Worm (Caenorhabditis elegans) whole organism, young adult: ENCODE measurements around the gene F54F12.1.

Experiments
- B0019.2 ChIP-seq: fragments of 200-800 bp; sonication (Bioruptor generic); conservative IDR thresholded peaks from 2 replicates; pipeline ENCODE4 v1.3.6; 2022; ENCODE audit warnings: missing genetic modification reagents, missing genetic modification characterization, missing compliant biosample characterization
- B0261.1 ChIP-seq: sonication (generic microtip); optimal IDR thresholded peaks from 2 replicates; lab custom pipeline; 2016; ENCODE audit warnings: mild to moderate bottlenecking, missing genetic modification characterization, moderate library complexity, missing compliant biosample characterization
- B0336.3 ChIP-seq: fragments of 200-800 bp; sonication (Bioruptor generic); IDR thresholded peaks from 2 replicates; pipeline ENCODE4 v1.3.6; 2022; ENCODE audit warnings: missing genetic modification characterization, missing compliant biosample characterization
- F23B12.7 ChIP-seq: sonication (generic microtip); optimal IDR thresholded peaks from 2 replicates; lab custom pipeline; 2017; ENCODE audit warnings: missing genetic modification characterization, mild to moderate bottlenecking, missing compliant biosample characterization, antibody characterized with exemption, moderate library complexity; ENCODE audit not compliant: insufficient read depth
- F52B5.7 ChIP-seq: sonication (generic microtip); optimal IDR thresholded peaks from 2 replicates; lab custom pipeline; 2016; ENCODE audit warnings: mild to moderate bottlenecking, missing genetic modification characterization, missing compliant biosample characterization
- F55B11.4 ChIP-seq: sonication (generic microtip); optimal IDR thresholded peaks from 2 replicates; lab custom pipeline; 2016; ENCODE audit warnings: missing compliant biosample characterization, missing genetic modification characterization, borderline replicate concordance; ENCODE audit not compliant: insufficient read depth
- Y79H2A.3 ChIP-seq: fragments of 200-800 bp; sonication (Bioruptor generic); conservative IDR thresholded peaks from 2 replicates; pipeline ENCODE4 v1.3.6; 2022; ENCODE audit warnings: missing genetic modification reagents, missing genetic modification characterization, missing compliant biosample characterization
- Y95B8A.8 ChIP-seq: fragments of 200-800 bp; sonication (Bioruptor generic); IDR thresholded peaks from 2 replicates; pipeline ENCODE4 v1.3.6; 2022; ENCODE audit warnings: missing genetic modification reagents, missing genetic modification characterization, missing compliant biosample characterization
- akir-1 ChIP-seq: fragments of 200-800 bp; sonication (Bioruptor generic); optimal IDR thresholded peaks from 2 replicates; lab custom pipeline; 2018; ENCODE audit warnings: mild to moderate bottlenecking, missing genetic modification characterization, moderate library complexity, missing compliant biosample characterization
- attf-5 ChIP-seq: fragments of 200-800 bp; sonication (Bioruptor generic); optimal IDR thresholded peaks from 2 replicates; lab custom pipeline; 2018; ENCODE audit warnings: mild to moderate bottlenecking, missing genetic modification characterization, missing compliant biosample characterization
- attf-6 ChIP-seq: fragments of 200-800 bp; sonication (Bioruptor generic); IDR thresholded peaks from 2 replicates; pipeline ENCODE4 v1.3.6; 2022; ENCODE audit warnings: missing genetic modification reagents, missing genetic modification characterization, missing compliant biosample characterization
- bed-1 ChIP-seq: fragments of 200-800 bp; sonication (Bioruptor generic); IDR thresholded peaks from 2 replicates; pipeline ENCODE4 v1.3.6; 2022; ENCODE audit warnings: missing genetic modification reagents, missing genetic modification characterization, missing compliant biosample characterization
- ccch-3 ChIP-seq: fragments of 200-800 bp; sonication (Bioruptor generic); optimal IDR thresholded peaks from 2 replicates; lab custom pipeline; 2018; ENCODE audit warnings: mild to moderate bottlenecking, missing genetic modification characterization, missing compliant biosample characterization
- cebp-1 ChIP-seq, 2 experiments: fragments of 200-800 bp in 1 of 2; sonication (Bioruptor generic) in 1 of 2; sonication (generic microtip) in 1 of 2; IDR thresholded peaks in 1 of 2; optimal IDR thresholded peaks in 1 of 2; 2 replicates each; pipeline versions ENCODE4 v1.3.6 to Lab custom; 2017 to 2022; ENCODE audit warnings: missing compliant biosample characterization in 2 of 2, missing genetic modification characterization in 2 of 2, mild to moderate bottlenecking in 1 of 2, missing genetic modification reagents in 1 of 2, moderate library complexity in 1 of 2
- cebp-2 ChIP-seq: fragments of 200-800 bp; sonication (Bioruptor generic); IDR thresholded peaks from 2 replicates; pipeline ENCODE4 v1.3.6; 2022; ENCODE audit warnings: missing genetic modification characterization, missing compliant biosample characterization
- ceh-27 ChIP-seq: fragments of 200-800 bp; sonication (Bioruptor generic); optimal IDR thresholded peaks from 2 replicates; lab custom pipeline; 2018; ENCODE audit warnings: mild to moderate bottlenecking, missing genetic modification characterization, moderate library complexity, missing compliant biosample characterization
- ceh-58 ChIP-seq: fragments of 200-800 bp; sonication (Bioruptor generic); IDR thresholded peaks from 2 replicates; pipeline ENCODE4 v1.3.6; 2022; ENCODE audit warnings: missing genetic modification characterization, missing compliant biosample characterization
- chd-7 ChIP-seq: sonication (generic microtip); optimal IDR thresholded peaks from 2 replicates; lab custom pipeline; 2016; ENCODE audit warnings: mild to moderate bottlenecking, missing genetic modification characterization, moderate library complexity, missing compliant biosample characterization
- die-1 ChIP-seq: sonication (generic microtip); optimal IDR thresholded peaks from 2 replicates; lab custom pipeline; 2016; ENCODE audit warnings: missing genotype, mild to moderate bottlenecking, missing genetic modification characterization, missing compliant biosample characterization
- dox-1 ChIP-seq: fragments of 200-800 bp; sonication (Bioruptor generic); IDR thresholded peaks from 2 replicates; pipeline ENCODE4 v1.3.6; 2022; ENCODE audit warnings: missing genetic modification reagents, missing genetic modification characterization, missing compliant biosample characterization
- dpff-1 ChIP-seq: sonication (generic microtip); optimal IDR thresholded peaks from 2 replicates; lab custom pipeline; 2017; ENCODE audit warnings: mild to moderate bottlenecking, missing genetic modification characterization, missing compliant biosample characterization
- egrh-3 ChIP-seq: fragments of 200-800 bp; sonication (Bioruptor generic); IDR thresholded peaks from 2 replicates; pipeline ENCODE4 v1.3.6; 2022; ENCODE audit warnings: missing genetic modification reagents, missing genetic modification characterization, missing compliant biosample characterization
- ets-4 ChIP-seq: fragments of 200-800 bp; sonication (Bioruptor generic); optimal IDR thresholded peaks from 2 replicates; lab custom pipeline; 2018; ENCODE audit warnings: mild to moderate bottlenecking, missing genetic modification characterization, missing compliant biosample characterization
- hlh-12 ChIP-seq: sonication (generic microtip); optimal IDR thresholded peaks from 2 replicates; lab custom pipeline; 2016; ENCODE audit warnings: missing genetic modification characterization, missing compliant biosample characterization
- hmg-1.2 ChIP-seq: fragments of 200-800 bp; sonication (Bioruptor generic); IDR thresholded peaks from 2 replicates; pipeline ENCODE4 v1.3.6; 2022; ENCODE audit warnings: missing genetic modification reagents, missing genetic modification characterization, missing compliant biosample characterization
- hmg-20 ChIP-seq: fragments of 200-800 bp; sonication (Bioruptor generic); IDR thresholded peaks from 2 replicates; pipeline ENCODE4 v1.3.6; 2022; ENCODE audit warnings: missing genetic modification reagents, missing genetic modification characterization, missing compliant biosample characterization
- let-526 ChIP-seq: fragments of 200-800 bp; sonication (Bioruptor generic); IDR thresholded peaks from 2 replicates; pipeline ENCODE4 v1.3.6; 2022; ENCODE audit warnings: missing genetic modification reagents, missing genetic modification characterization, missing compliant biosample characterization
- lin-26 ChIP-seq: fragments of 200-800 bp; sonication (Bioruptor generic); IDR thresholded peaks from 2 replicates; pipeline ENCODE4 v1.3.6; 2022; ENCODE audit warnings: missing genetic modification reagents, missing genetic modification characterization, missing compliant biosample characterization
- lin-35 ChIP-seq, 3 experiments: fragments of 150-350 bp in 2 of 3; sonication (generic microtip) in 1 of 3; optimal IDR thresholded peaks; 2 replicates each; lab custom pipeline; 2014 to 2018; ENCODE audit warnings: missing biosample characterization in 3 of 3, missing genetic modification characterization in 3 of 3, missing genetic modification reagents in 3 of 3
- madf-6 ChIP-seq: fragments of 200-800 bp; sonication (Bioruptor generic); IDR thresholded peaks from 2 replicates; pipeline ENCODE4 v1.3.6; 2022; ENCODE audit warnings: missing genetic modification reagents, missing genetic modification characterization, missing compliant biosample characterization
- nhr-179 ChIP-seq: sonication (generic microtip); optimal IDR thresholded peaks from 2 replicates; lab custom pipeline; 2016; ENCODE audit warnings: mild to moderate bottlenecking, missing genetic modification characterization, missing compliant biosample characterization
- nhr-27 ChIP-seq: fragments of 200-800 bp; sonication (Bioruptor generic); optimal IDR thresholded peaks from 2 replicates; lab custom pipeline; 2018; ENCODE audit warnings: mild to moderate bottlenecking, missing genetic modification characterization, moderate library complexity, missing compliant biosample characterization
- pbrm-1 ChIP-seq: fragments of 200-800 bp; sonication (Bioruptor generic); IDR thresholded peaks from 2 replicates; pipeline ENCODE4 v1.3.6; 2022; ENCODE audit warnings: missing genetic modification reagents, missing genetic modification characterization, missing compliant biosample characterization
- sea-2 ChIP-seq: fragments of 200-800 bp; sonication (Bioruptor generic); IDR thresholded peaks from 2 replicates; pipeline ENCODE4 v1.3.6; 2022; ENCODE audit warnings: missing genetic modification characterization, missing compliant biosample characterization
- snpc-3.4 ChIP-seq: sonication (generic microtip); optimal IDR thresholded peaks from 2 replicates; lab custom pipeline; 2017; ENCODE audit warnings: missing genetic modification characterization, mild to moderate bottlenecking, missing compliant biosample characterization, antibody characterized with exemption, moderate library complexity, missing genotype, missing genetic modification reagents
- somi-1 ChIP-seq: fragments of 200-800 bp; sonication (Bioruptor generic); optimal IDR thresholded peaks from 2 replicates; lab custom pipeline; 2018; ENCODE audit warnings: mild to moderate bottlenecking, missing genetic modification characterization, missing compliant biosample characterization
- tbp1 ChIP-seq: fragments of 200-800 bp; sonication (Bioruptor generic); optimal IDR thresholded peaks from 2 replicates; lab custom pipeline; 2018; ENCODE audit warnings: mild to moderate bottlenecking, missing genetic modification characterization, missing compliant biosample characterization
- zim-3 ChIP-seq: sonication (generic microtip); optimal IDR thresholded peaks from 2 replicates; lab custom pipeline; 2017; ENCODE audit warnings: mild to moderate bottlenecking, missing genetic modification characterization, moderate library complexity, missing compliant biosample characterization
- ztf-18 ChIP-seq: sonication (generic microtip); optimal IDR thresholded peaks from 2 replicates; lab custom pipeline; 2016; ENCODE audit warnings: missing genotype, mild to moderate bottlenecking, missing genetic modification characterization, missing compliant biosample characterization
- ztf-26 ChIP-seq: sonication (generic microtip); optimal IDR thresholded peaks from 2 replicates; lab custom pipeline; 2017; ENCODE audit warnings: missing genetic modification characterization, missing compliant biosample characterization
- ztf-3 ChIP-seq: fragments of 200-800 bp; sonication (Bioruptor generic); optimal IDR thresholded peaks from 2 replicates; lab custom pipeline; 2018; ENCODE audit warnings: mild to moderate bottlenecking, missing genetic modification characterization, missing compliant biosample characterization

The F54F12.1 gene

DNA sequence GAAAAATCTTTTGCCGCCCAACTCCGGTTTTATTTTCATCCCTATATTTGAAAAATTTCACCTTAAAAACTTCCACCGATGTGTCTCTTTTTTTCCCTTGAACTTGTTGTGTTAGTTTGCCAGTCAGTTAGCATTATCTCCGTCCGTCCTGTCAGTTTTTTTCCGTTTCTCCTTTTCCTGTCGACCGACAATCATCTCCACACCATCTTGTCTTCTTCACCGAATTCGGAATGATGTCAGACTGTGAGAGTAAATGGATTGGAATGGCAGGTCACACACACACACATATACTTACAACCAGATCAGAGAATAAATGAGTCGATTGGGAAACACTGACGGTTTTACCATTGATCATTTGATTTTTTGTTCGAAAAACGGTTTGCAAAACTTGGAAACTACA is 43.3 kb downstream of the F54F12.1 start:
- TF ChIP-seq die-1 (tag; lab: Kevin White, UChicago) (no peak), chd-7 (tag; lab: Kevin White, UChicago) (no peak), F23B12.7 (no peak), cebp-1 (GFP tag; IDR thresholded peaks at IDR 0.05; lab: Robert Waterston, UW) (no peak), cebp-1 (tag; optimal IDR thresholded peaks at IDR 0.05; lab: Kevin White, UChicago) (no peak), sea-2 (GFP tag; lab: Robert Waterston, UW) (no peak), nhr-179 (tag; lab: Kevin White, UChicago) (no peak), B0019.2 (GFP tag; lab: Robert Waterston, UW) (no peak), hmg-20 (no peak), Y95B8A.8 (GFP tag; lab: Robert Waterston, UW) (no peak), somi-1 (GFP tag; lab: Kevin White, UChicago) (no peak), ceh-58 (GFP tag; lab: Robert Waterston, UW) (no peak), ztf-3 (GFP tag; lab: Kevin White, UChicago) (no peak), zim-3 (tag; lab: Kevin White, UChicago) (no peak), hlh-12 (tag; lab: Kevin White, UChicago) (no peak)

DNA sequence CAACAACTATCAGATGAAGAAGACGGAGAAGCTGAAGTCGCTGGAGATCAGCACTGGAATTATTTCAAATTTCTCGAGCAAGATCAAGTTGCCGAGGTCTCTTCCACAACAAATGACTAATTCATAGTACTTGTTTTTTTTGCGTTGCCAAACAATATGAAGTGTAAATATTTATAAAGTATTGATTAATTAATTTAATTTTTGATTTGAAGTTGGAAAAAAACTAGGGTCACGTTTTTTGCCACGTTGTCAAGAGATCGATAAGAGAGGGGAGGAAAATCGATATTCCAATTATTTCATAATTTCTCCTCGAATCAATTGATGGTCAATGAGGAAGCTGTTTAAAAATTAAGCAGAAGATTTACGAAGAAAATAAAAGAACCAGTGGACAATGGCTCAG is 50.1 kb downstream of the F54F12.1 start, which contains the start of gene snf-7:
TSS of gene snf-7 (plus strand) at position 301 of the 400 bp plus-strand sequence.
- no peak for TF ChIP-seq akir-1 (GFP tag; lab: Kevin White, UChicago)
- TF ChIP-seq sea-2 (GFP tag; lab: Robert Waterston, UW) = no peak
- no peak for TF ChIP-seq cebp-2
- no peak for TF ChIP-seq F23B12.7
- TF ChIP-seq egrh-3 = no peak
- TF ChIP-seq ccch-3 (GFP tag; lab: Kevin White, UChicago) = no peak
- no peak for TF ChIP-seq let-526 (GFP tag; lab: Robert Waterston, UW)
- TF ChIP-seq B0261.1 = no peak
- TF ChIP-seq bed-1 = no peak
- TF ChIP-seq dpff-1 (tag; lab: Kevin White, UChicago) = no peak
- TF ChIP-seq nhr-27 (tag; lab: Kevin White, UChicago) = no peak
- TF ChIP-seq ets-4 (GFP tag; lab: Kevin White, UChicago) = no peak
- no peak for TF ChIP-seq ceh-58 (GFP tag; lab: Robert Waterston, UW)
- TF ChIP-seq lin-35 (GFP tag; optimal IDR thresholded peaks at IDR 0.05; lab: Kevin White, UChicago) = no peak
- TF ChIP-seq B0336.3 (GFP tag; lab: Robert Waterston, UW) = no peak
- no peak for TF ChIP-seq ztf-26 (tag; lab: Kevin White, UChicago)
- TF ChIP-seq, all 124 proteins: peak for 0

- TF ChIP-seq nhr-27 (tag; lab: Kevin White, UChicago) (no peak), madf-6 (GFP tag; lab: Robert Waterston, UW) (no peak), snpc-3.4 (no peak), lin-26 (GFP tag; lab: Robert Waterston, UW) (0 out of 2 replicates have a peak, but pooled peaks have one; percentile 26), lin-35 (GFP tag; optimal IDR thresholded peaks at IDR 0.05; lab: Kevin White, UChicago) (no peak)
Observed at ce11 chrIII:13004316-13004715, 50.9 kb downstream of the F54F12.1 start.

- TF ChIP-seq zim-3 (tag; lab: Kevin White, UChicago) (no peak), attf-5 (GFP tag; lab: Kevin White, UChicago) (peak; percentile 17), dox-1 (GFP tag; lab: Robert Waterston, UW) (peak; percentile 17; the same call in 1 of the 2 replicates), let-526 (GFP tag; lab: Robert Waterston, UW) (peak; percentile 53; the same call in 1 of the 2 replicates), Y79H2A.3 (GFP tag; lab: Robert Waterston, UW) (no peak), ceh-27 (GFP tag; lab: Kevin White, UChicago) (peak; percentile 46), ztf-18 (tag; lab: Kevin White, UChicago) (no peak), hmg-1.2 (GFP tag; lab: Robert Waterston, UW) (peak; percentile 89), F55B11.4 (tag; lab: Kevin White, UChicago) (no peak), pbrm-1 (GFP tag; lab: Robert Waterston, UW) (no peak), egrh-3 (no peak), F52B5.7 (tag; lab: Kevin White, UChicago) (no peak), nhr-27 (tag; lab: Kevin White, UChicago) (no peak), attf-6 (no peak), tbp1 (GFP tag; lab: Kevin White, UChicago) (no peak)
Observed at ce11 chrIII:13002098-13002497, 53.1 kb downstream of the F54F12.1 start, which contains the start of gene ZK1010.10. Gene ZK1010.10 (plus strand): TSS chrIII:13002383.
